Worm (Caenorhabditis elegans): Measurements from ENCODE around the gene memi-2.
"Not testable (repeated sequence)": the region's sequence is repeated elsewhere in the genome, so short reads cannot be mapped to it uniquely, and the experiment has no call there.

The memi-2 gene

DNA sequence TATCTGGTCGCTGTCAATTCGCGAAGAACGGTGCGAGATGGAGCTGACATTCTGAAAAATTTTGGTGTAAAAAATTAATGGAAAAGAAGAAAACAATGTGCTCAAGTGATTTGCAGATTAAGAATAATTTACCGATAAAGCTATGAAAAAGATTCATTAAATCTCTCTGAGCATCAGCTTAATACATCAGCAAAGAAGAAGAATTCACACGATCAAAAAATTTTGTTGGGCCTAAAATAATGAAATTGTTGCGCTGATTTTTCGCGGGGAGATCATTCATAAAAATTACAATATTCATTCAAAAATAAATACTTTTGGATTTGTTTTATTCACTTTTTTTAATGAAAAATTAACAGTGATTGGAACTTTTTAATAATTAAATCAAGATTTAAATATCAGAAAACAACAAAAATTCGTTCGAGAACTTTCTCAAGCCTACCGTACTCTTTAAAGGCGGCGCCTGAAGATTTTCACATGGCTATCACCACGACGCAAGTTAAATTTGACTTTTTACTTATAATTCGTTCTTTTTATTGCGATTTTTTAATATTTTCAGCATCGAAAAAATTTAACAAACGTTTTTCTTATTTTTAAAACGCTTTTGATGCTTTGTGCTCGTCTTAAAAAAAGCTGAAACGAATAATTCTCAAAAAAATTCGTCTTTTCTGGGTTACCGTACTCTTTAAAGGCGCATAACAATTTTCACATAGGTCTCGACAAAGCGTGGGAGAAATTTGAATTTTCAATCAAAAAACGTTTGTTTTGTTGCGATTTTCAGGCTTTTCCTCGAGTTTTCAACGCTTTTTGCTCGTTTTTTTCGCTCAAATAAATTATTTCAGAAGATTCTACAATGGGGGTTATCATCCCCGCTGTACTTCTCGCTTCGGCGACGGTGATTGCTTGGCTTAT is at the start of gene memi-2, which contains the start of gene cyp-31A5:
Gene memi-2 (minus strand): TSS at position 51 of the 909 bp plus-strand sequence.
Gene cyp-31A5 (plus strand): TSS at position 834 of the 909 bp plus-strand sequence.
- TF ChIP-seq irx-1 (tag; optimal IDR thresholded peaks at IDR 0.05), result no peak

DNA sequence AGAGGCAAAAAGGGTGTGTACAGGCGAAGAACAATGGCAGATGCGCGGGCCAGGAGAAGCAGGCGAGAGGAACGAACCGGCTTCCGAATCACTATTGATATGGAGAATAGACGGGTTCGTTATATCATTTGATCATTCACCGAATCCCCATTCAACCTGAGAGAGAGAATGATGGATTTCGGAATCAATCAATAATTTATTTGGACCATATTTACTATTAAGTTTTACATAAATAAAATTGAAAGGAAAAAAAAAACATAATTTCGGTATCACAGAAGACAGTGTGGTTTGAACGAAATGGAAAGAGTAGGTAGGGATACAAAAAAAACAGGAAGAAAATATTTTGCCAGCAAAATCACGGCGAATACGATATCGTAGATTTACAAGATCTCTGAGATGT is 45.0 kb upstream of the memi-2 start, which contains the start of gene mam-3:
Gene mam-3 (minus strand): TSS at position 101 of the 400 bp plus-strand sequence.
- no peak for TF ChIP-seq dsc-1 (tag; optimal IDR thresholded peaks at IDR 0.05)
- no peak for TF ChIP-seq sup-37 (GFP tag; optimal IDR thresholded peaks at IDR 0.05)
- TF ChIP-seq lsy-2 (tag; optimal IDR thresholded peaks at IDR 0.05), result no peak
- no peak for TF ChIP-seq lir-3 (tag; optimal IDR thresholded peaks at IDR 0.05; ENCODE audit: poor library complexity)
- TF ChIP-seq ces-1 (GFP tag; optimal IDR thresholded peaks at IDR 0.05), result no peak
- no peak for TF ChIP-seq pax-3 (tag; optimal IDR thresholded peaks at IDR 0.05)
- TF ChIP-seq grh-1 (GFP tag; IDR thresholded peaks at IDR 0.05), result no peak
- TF ChIP-seq snpc-4 (tag; optimal IDR thresholded peaks at IDR 0.05), result no peak
- no peak for TF ChIP-seq pag-3 (tag; optimal IDR thresholded peaks at IDR 0.05; ENCODE audit: borderline replicate concordance, insufficient read depth)
- no peak for TF ChIP-seq nhr-76 (tag; optimal IDR thresholded peaks at IDR 0.05)
- TF ChIP-seq elt-2 (tag; optimal IDR thresholded peaks at IDR 0.05), result no peak
- TF ChIP-seq lin-14 (GFP tag; optimal IDR thresholded peaks at IDR 0.05), result no peak
- no peak for TF ChIP-seq lin-13 (GFP tag; optimal IDR thresholded peaks at IDR 0.05)
- TF ChIP-seq mdl-1 (tag; optimal IDR thresholded peaks at IDR 0.05), result no peak
- no peak for TF ChIP-seq efl-1 (optimal IDR thresholded peaks at IDR 0.05)
- TF ChIP-seq efl-1 (GFP tag; optimal IDR thresholded peaks at IDR 0.05 in 1 of 2), result no peak
- TF ChIP-seq aha-1 (tag; optimal IDR thresholded peaks at IDR 0.05), result no peak
- TF ChIP-seq unc-86 (tag; optimal IDR thresholded peaks at IDR 0.05), result no peak
- TF ChIP-seq efl-3 (GFP tag; optimal IDR thresholded peaks at IDR 0.05), result no peak

- TF ChIP-seq nhr-85 (tag), result peak; percentile 30
These were observed 43.2 kb upstream of the memi-2 start for ce11 chrIV:13443543-13443942.

DNA sequence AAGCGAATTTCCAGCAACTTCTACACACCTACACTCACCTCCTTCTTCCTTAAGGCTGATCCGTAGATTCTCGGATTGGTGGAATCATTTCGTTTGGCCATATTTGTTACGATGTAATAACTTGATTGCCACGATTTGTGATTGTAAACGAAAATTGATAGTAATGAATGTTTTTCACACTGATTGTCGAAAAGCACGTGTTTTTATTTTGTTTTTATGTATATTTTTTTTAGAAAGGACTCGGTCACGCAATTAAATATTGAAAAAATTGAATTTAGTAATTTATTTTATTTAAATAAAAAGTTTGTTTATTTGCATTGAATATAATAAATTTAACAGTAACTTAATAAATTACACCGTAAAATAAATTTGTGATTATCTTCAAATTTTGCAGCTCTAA is 33.6 kb upstream of the memi-2 start, which contains the start of gene K09B11.5:
Gene K09B11.5 (minus strand): TSS at position 101 of the 400 bp plus-strand sequence.
- not testable (repeated sequence) for TF ChIP-seq snu-23 (GFP tag; optimal IDR thresholded peaks at IDR 0.05); nhr-28 (tag; optimal IDR thresholded peaks at IDR 0.05); grh-1 (GFP tag; IDR thresholded peaks at IDR 0.05)

- TF ChIP-seq isw-1 (GFP tag; IDR thresholded peaks at IDR 0.05) (peak; percentile 42; the same call in 1 of the 2 replicates), lin-13 (GFP tag; optimal IDR thresholded peaks at IDR 0.05) (peak; percentile 28), dsc-1 (tag; optimal IDR thresholded peaks at IDR 0.05) (peak; percentile 23), nhr-47 (tag; optimal IDR thresholded peaks at IDR 0.05) (peak; percentile 57), grh-1 (GFP tag; IDR thresholded peaks at IDR 0.05) (0 out of 2 replicates have a peak, but pooled peaks have one; percentile 26), snpc-4 (tag; optimal IDR thresholded peaks at IDR 0.05) (peak; percentile 50), swsn-7 (tag; optimal IDR thresholded peaks at IDR 0.05) (peak; percentile 20), efl-1 (optimal IDR thresholded peaks at IDR 0.05) (peak in 1 of 2 experiments; percentile 0), efl-1 (GFP tag; optimal IDR thresholded peaks at IDR 0.05 in 1 of 2) (peak in 1 of 2 experiments; percentile 65), tbx-2 (tag; optimal IDR thresholded peaks at IDR 0.05) (peak; percentile 11), nhr-19 (GFP tag; conservative IDR thresholded peaks at IDR 0.05) (peak; percentile 66)
These were observed 29.8 kb upstream of the memi-2 start for ce11 chrIV:13430137-13430536.

DNA sequence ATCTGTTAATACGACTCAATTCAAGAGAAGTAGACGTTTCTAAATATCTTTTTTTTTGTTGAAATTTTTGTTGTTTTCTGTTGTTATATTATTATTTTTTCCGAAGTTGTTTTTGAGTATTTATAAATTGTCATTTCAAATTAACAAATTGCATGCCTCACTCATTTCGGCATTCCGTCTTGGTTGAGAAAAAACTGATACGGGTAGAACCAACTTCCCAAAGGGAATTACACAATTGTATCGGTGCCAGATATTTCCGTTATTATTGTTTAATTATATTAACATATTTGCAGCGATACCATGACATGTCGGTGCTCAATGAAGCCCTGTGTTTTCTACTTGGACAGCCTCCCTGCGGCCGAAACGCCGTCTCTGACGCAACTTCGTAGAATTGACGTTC is 28.9 kb upstream of the memi-2 start, which contains the start of gene K09B11.4:
Gene K09B11.4 (plus strand): TSS at position 301 of the 400 bp plus-strand sequence.
- no peak for TF ChIP-seq grh-1 (GFP tag; IDR thresholded peaks at IDR 0.05)
- no peak for TF ChIP-seq unc-130 (tag; optimal IDR thresholded peaks at IDR 0.05)

Data from whole organism, L1 larva.